Worm (Caenorhabditis elegans) whole organism, L3 larva: ENCODE results near the gene T03G11.10.

Experiments used
- R02D3.7 ChIP-seq: fragments of 150-350 bp; optimal IDR thresholded peaks from 2 replicates; lab custom pipeline; 2014; ENCODE audit warnings: missing biosample characterization, missing genetic modification characterization
- ZK546.5 ChIP-seq: sonication (generic microtip); optimal IDR thresholded peaks from 2 replicates; lab custom pipeline; 2017; ENCODE audit warnings: missing biosample characterization, missing genetic modification characterization
- aly-2 ChIP-seq: fragments of 150-350 bp; optimal IDR thresholded peaks from 2 replicates; lab custom pipeline; 2014; ENCODE audit warnings: missing biosample characterization, missing genetic modification characterization
- ama-1 ChIP-seq: fragments of 150-350 bp; optimal IDR thresholded peaks from 2 replicates; lab custom pipeline; 2018
- ceh-16 ChIP-seq: sonication (generic microtip); optimal IDR thresholded peaks from 2 replicates; lab custom pipeline; 2017; ENCODE audit warnings: missing biosample characterization, missing genetic modification characterization
- daf-12 ChIP-seq: fragments of 150-350 bp; optimal IDR thresholded peaks from 2 replicates; lab custom pipeline; 2014; ENCODE audit warnings: missing biosample characterization, missing genetic modification reagents, missing genetic modification characterization
- egl-27 ChIP-seq: sonication (generic microtip); optimal IDR thresholded peaks from 4 replicates; lab custom pipeline; 2017; ENCODE audit warnings: missing biosample characterization, missing genetic modification reagents, missing genetic modification characterization
- egl-5 ChIP-seq: fragments of 150-350 bp; optimal IDR thresholded peaks from 2 replicates; lab custom pipeline; 2017; ENCODE audit warnings: missing biosample characterization, missing genetic modification reagents, missing genetic modification characterization, inconsistent platforms
- elt-1 ChIP-seq: fragments of 150-350 bp; optimal IDR thresholded peaks from 2 replicates; lab custom pipeline; 2014; ENCODE audit warnings: missing biosample characterization, missing genetic modification characterization
- elt-2 ChIP-seq: sonication (generic microtip); optimal IDR thresholded peaks from 2 replicates; lab custom pipeline; 2016; ENCODE audit warnings: missing genetic modification reagents, mild to moderate bottlenecking, missing genetic modification characterization, missing compliant biosample characterization
- elt-3 ChIP-seq, 3 experiments: fragments of 150-350 bp in 1 of 3; sonication (generic microtip) in 2 of 3; optimal IDR thresholded peaks; 2 replicates in 2 of 3; 4 replicates in 1 of 3; lab custom pipeline; 2014 to 2017; ENCODE audit warnings: missing biosample characterization in 3 of 3, missing genetic modification characterization in 3 of 3
- eor-1 ChIP-seq, 2 experiments: fragments of 150-350 bp; optimal IDR thresholded peaks; 2 replicates each; lab custom pipeline; 2014 to 2018; ENCODE audit warnings: missing biosample characterization in 2 of 2, missing genetic modification characterization in 2 of 2
- fkh-10 ChIP-seq: sonication (generic microtip); optimal IDR thresholded peaks from 2 replicates; lab custom pipeline; 2017; ENCODE audit warnings: missing biosample characterization, missing genetic modification reagents, missing genetic modification characterization
- fkh-2 ChIP-seq: fragments of 150-350 bp; optimal IDR thresholded peaks from 2 replicates; lab custom pipeline; 2014; ENCODE audit warnings: missing biosample characterization, missing genetic modification reagents, missing genetic modification characterization
- fos-1 ChIP-seq: fragments of 150-350 bp; optimal IDR thresholded peaks from 2 replicates; lab custom pipeline; 2014; ENCODE audit warnings: missing biosample characterization, missing genetic modification characterization
- hmg-11 ChIP-seq: sonication (generic microtip); optimal IDR thresholded peaks from 2 replicates; lab custom pipeline; 2016; ENCODE audit warnings: missing genetic modification characterization, missing compliant biosample characterization
- lin-15B ChIP-seq: fragments of 150-350 bp; optimal IDR thresholded peaks from 2 replicates; lab custom pipeline; 2014; ENCODE audit warnings: missing biosample characterization, missing genetic modification characterization
- lin-39 ChIP-seq: fragments of 150-350 bp; optimal IDR thresholded peaks from 2 replicates; lab custom pipeline; 2018; ENCODE audit warnings: missing biosample characterization, missing genetic modification reagents, missing genetic modification characterization
- lsy-12 ChIP-seq: sonication (generic microtip); optimal IDR thresholded peaks from 2 replicates; lab custom pipeline; 2016; ENCODE audit warnings: mild to moderate bottlenecking, missing genetic modification characterization, missing compliant biosample characterization
- mml-1 ChIP-seq: fragments of 150-350 bp; sonication (generic microtip); optimal IDR thresholded peaks from 3 replicates; lab custom pipeline; 2014; ENCODE audit warnings: missing biosample characterization, missing genetic modification characterization
- nfya-1 ChIP-seq: sonication (generic microtip); optimal IDR thresholded peaks from 2 replicates; lab custom pipeline; 2017; ENCODE audit warnings: missing genetic modification characterization, mild to moderate bottlenecking, missing compliant biosample characterization, antibody characterized with exemption, moderate library complexity; ENCODE audit not compliant: insufficient read depth
- nhr-12 ChIP-seq: fragments of 150-350 bp; optimal IDR thresholded peaks from 2 replicates; lab custom pipeline; 2014; ENCODE audit warnings: missing biosample characterization, missing genetic modification characterization
- nhr-23 ChIP-seq: fragments of 150-350 bp; optimal IDR thresholded peaks from 2 replicates; lab custom pipeline; 2014; ENCODE audit warnings: missing biosample characterization, missing genetic modification reagents, missing genetic modification characterization
- nhr-25 ChIP-seq: sonication (generic microtip); optimal IDR thresholded peaks from 2 replicates; lab custom pipeline; 2017; ENCODE audit warnings: missing biosample characterization, missing genetic modification characterization
- nhr-28 ChIP-seq: fragments of 150-350 bp; optimal IDR thresholded peaks from 2 replicates; lab custom pipeline; 2014; ENCODE audit warnings: missing biosample characterization, missing genetic modification characterization
- nhr-43 ChIP-seq: sonication (generic microtip); optimal IDR thresholded peaks from 2 replicates; lab custom pipeline; 2016; ENCODE audit warnings: mild to moderate bottlenecking, missing genetic modification characterization, missing compliant biosample characterization; ENCODE audit not compliant: poor library complexity, severe bottlenecking
- nhr-67 ChIP-seq: fragments of 150-350 bp; optimal IDR thresholded peaks from 2 replicates; lab custom pipeline; 2014; ENCODE audit warnings: missing biosample characterization, missing genetic modification characterization
- nhr-76 ChIP-seq: fragments of 150-350 bp; sonication (generic microtip); optimal IDR thresholded peaks from 5 replicates; lab custom pipeline; 2014; ENCODE audit warnings: missing biosample characterization, missing genetic modification characterization
- nhr-77 ChIP-seq: fragments of 150-350 bp; optimal IDR thresholded peaks from 2 replicates; lab custom pipeline; 2014; ENCODE audit warnings: missing biosample characterization, missing genetic modification characterization
- pha-4 ChIP-seq: fragments of 150-350 bp; optimal IDR thresholded peaks from 2 replicates; lab custom pipeline; 2014; ENCODE audit warnings: missing biosample characterization, missing genetic modification reagents, missing genetic modification characterization
- pqm-1 ChIP-seq: fragments of 150-350 bp; optimal IDR thresholded peaks from 2 replicates; lab custom pipeline; 2017; ENCODE audit warnings: missing biosample characterization, missing genetic modification characterization, inconsistent platforms
- skn-1 ChIP-seq: fragments of 150-350 bp; optimal IDR thresholded peaks from 2 replicates; lab custom pipeline; 2014; ENCODE audit warnings: missing biosample characterization, missing genetic modification characterization
- snpc-4 ChIP-seq: fragments of 150-350 bp; optimal IDR thresholded peaks from 2 replicates; lab custom pipeline; 2014; ENCODE audit warnings: missing biosample characterization, missing genetic modification characterization
- tbx-2 ChIP-seq: sonication (generic microtip); optimal IDR thresholded peaks from 2 replicates; lab custom pipeline; 2016; ENCODE audit warnings: mild to moderate bottlenecking, missing genetic modification characterization, missing compliant biosample characterization
- unc-39 ChIP-seq: sonication (generic microtip); optimal IDR thresholded peaks from 4 replicates; lab custom pipeline; 2017; ENCODE audit warnings: missing biosample characterization, missing genetic modification characterization
- unc-62 ChIP-seq: fragments of 150-350 bp; sonication (generic microtip); optimal IDR thresholded peaks from 4 replicates; lab custom pipeline; 2014; ENCODE audit warnings: missing biosample characterization, missing genetic modification reagents, missing genetic modification characterization
- zag-1 ChIP-seq: fragments of 150-350 bp; optimal IDR thresholded peaks from 2 replicates; lab custom pipeline; 2014; ENCODE audit warnings: missing biosample characterization, missing genetic modification characterization
- ztf-11 ChIP-seq: fragments of 150-350 bp; optimal IDR thresholded peaks from 2 replicates; lab custom pipeline; 2014; ENCODE audit warnings: missing biosample characterization, missing genetic modification characterization
- ztf-4 ChIP-seq: fragments of 150-350 bp; optimal IDR thresholded peaks from 2 replicates; lab custom pipeline; 2014; ENCODE audit warnings: missing biosample characterization, missing genetic modification characterization

Gene T03G11.10

ce11 chrX:5164054-5164453, 6.9 kb downstream of the T03G11.10 start:
- TF ChIP-seq ama-1 (lab: Kevin White, UChicago) (no peak), fkh-10 (no peak), pha-4 (tag; lab: Kevin White, UChicago) (no peak), nhr-77 (tag; lab: Kevin White, UChicago) (no peak), ztf-11 (tag; lab: Kevin White, UChicago) (no peak), hmg-11 (tag; lab: Kevin White, UChicago) (no peak), nhr-43 (no peak), nhr-25 (tag; lab: Kevin White, UChicago) (no peak), fkh-2 (tag; lab: Kevin White, UChicago) (no peak), ZK546.5 (tag; lab: Kevin White, UChicago) (no peak), unc-62 (no peak), nhr-28 (tag; lab: Kevin White, UChicago) (no peak), tbx-2 (tag; lab: Kevin White, UChicago) (no peak), eor-1 (tag; optimal IDR thresholded peaks at IDR 0.05; lab: Kevin White, UChicago) (no peak), nhr-76 (tag; lab: Kevin White, UChicago) (no peak), nhr-23 (tag; lab: Kevin White, UChicago) (no peak), zag-1 (tag; lab: Kevin White, UChicago) (no peak)

ce11 chrX:5162755-5163154, 8.2 kb downstream of the T03G11.10 start, which contains the start of gene EGAP5.1:
Gene EGAP5.1, plus strand, starts transcription at chrX:5163055.
- TF ChIP-seq nhr-76 (tag; lab: Kevin White, UChicago) = no peak
- TF ChIP-seq daf-12 (tag; lab: Kevin White, UChicago) = no peak
- no peak for TF ChIP-seq lin-15B (tag; lab: Kevin White, UChicago)
- TF ChIP-seq lsy-12 (tag; lab: Kevin White, UChicago) = no peak

- peak; percentile 16 for TF ChIP-seq pqm-1 (tag; lab: Kevin White, UChicago)
- no peak for TF ChIP-seq nhr-76 (tag; lab: Kevin White, UChicago)
- TF ChIP-seq nhr-67 (tag; lab: Kevin White, UChicago) = no peak
- no peak for TF ChIP-seq ceh-16 (tag; lab: Kevin White, UChicago)
- TF ChIP-seq fkh-10 = no peak
- TF ChIP-seq nhr-12 (tag; lab: Kevin White, UChicago) = no peak
- TF ChIP-seq mml-1 (tag; lab: Kevin White, UChicago) = no peak
- TF ChIP-seq unc-62 = no peak
- no peak for TF ChIP-seq nhr-23 (tag; lab: Kevin White, UChicago)
- no peak for TF ChIP-seq fkh-2 (tag; lab: Kevin White, UChicago)
- peak; percentile 63 for TF ChIP-seq elt-2 (tag; lab: Kevin White, UChicago)
- TF ChIP-seq lsy-12 (tag; lab: Kevin White, UChicago) = no peak
These were observed 11.3 kb downstream of the T03G11.10 start, which contains the start of gene C31H2.4 for ce11 chrX:5159645-5160044. Gene C31H2.4, minus strand, starts transcription at chrX:5159663.

ce11 chrX:5154278-5154677, 16.7 kb downstream of the T03G11.10 start, which contains the start of gene C31H2.3:
Gene C31H2.3, minus strand, starts transcription at chrX:5154378.
- TF ChIP-seq pqm-1 (tag; lab: Kevin White, UChicago) = no peak
- TF ChIP-seq R02D3.7 (tag; lab: Kevin White, UChicago) = no peak
- no peak for TF ChIP-seq nfya-1 (tag; lab: Kevin White, UChicago)
- TF ChIP-seq, all 47 proteins: peak for 0

- no peak for TF ChIP-seq nhr-43
These were observed 18.1 kb downstream of the T03G11.10 start for ce11 chrX:5152931-5153330.

- no peak for TF ChIP-seq tbx-2 (tag; lab: Kevin White, UChicago)
- TF ChIP-seq elt-1 (tag; lab: Kevin White, UChicago) = no peak
- no peak for TF ChIP-seq snpc-4 (tag; lab: Kevin White, UChicago)
- no peak for TF ChIP-seq nhr-76 (tag; lab: Kevin White, UChicago)
- no peak for TF ChIP-seq aly-2 (tag; lab: Kevin White, UChicago)
- no peak for TF ChIP-seq fkh-2 (tag; lab: Kevin White, UChicago)
- TF ChIP-seq elt-3 (tag; optimal IDR thresholded peaks at IDR 0.05; lab: Kevin White, UChicago) = no peak
- no peak for TF ChIP-seq ztf-11 (tag; lab: Kevin White, UChicago)
- TF ChIP-seq daf-12 (tag; lab: Kevin White, UChicago) = no peak
- TF ChIP-seq skn-1 = no peak
- no peak for TF ChIP-seq ztf-4 (tag; lab: Kevin White, UChicago)
- TF ChIP-seq fkh-10 = no peak
- TF ChIP-seq lsy-12 (tag; lab: Kevin White, UChicago) = no peak
- TF ChIP-seq fos-1 = no peak
- no peak for TF ChIP-seq egl-5
- no peak for TF ChIP-seq egl-27 (tag; lab: Kevin White, UChicago)
- TF ChIP-seq lin-39 (tag; lab: Kevin White, UChicago) = no peak
- TF ChIP-seq unc-39 (tag; lab: Kevin White, UChicago) = no peak
These were observed 19.1 kb downstream of the T03G11.10 start for ce11 chrX:5151866-5152265.
